Worm (Caenorhabditis elegans) whole organism, early embryonic: Measurements from ENCODE around the gene F35C5.1.

Source experiments
- aly-1 ChIP-seq: sonication (generic microtip); optimal IDR thresholded peaks from 2 replicates; lab custom pipeline; 2016; ENCODE audit warnings: missing genetic modification characterization, missing compliant biosample characterization
- ama-1 ChIP-seq: fragments of 150-350 bp; optimal IDR thresholded peaks from 2 replicates; lab custom pipeline; 2014
- ceh-13 ChIP-seq: fragments of 200-800 bp; sonication (Bioruptor generic); optimal IDR thresholded peaks from 2 replicates; lab custom pipeline; 2018; ENCODE audit warnings: mild to moderate bottlenecking, missing genetic modification characterization, missing compliant biosample characterization
- flt-1 ChIP-seq: fragments of 200-800 bp; sonication (Bioruptor generic); IDR thresholded peaks from 2 replicates; pipeline ENCODE4 v1.3.6; 2022; ENCODE audit warnings: missing genetic modification characterization, missing compliant biosample characterization
- hmbx-1 ChIP-seq: sonication (generic microtip); optimal IDR thresholded peaks from 2 replicates; lab custom pipeline; 2016; ENCODE audit warnings: mild to moderate bottlenecking, missing genetic modification characterization, missing compliant biosample characterization
- pes-1 ChIP-seq: fragments of 200-800 bp; sonication (Bioruptor generic); IDR thresholded peaks from 2 replicates; pipeline ENCODE4 v1.3.6; 2022; ENCODE audit warnings: missing genetic modification reagents, missing genetic modification characterization, missing compliant biosample characterization
- sea-1 ChIP-seq: fragments of 200-800 bp; sonication (Bioruptor generic); conservative IDR thresholded peaks from 2 replicates; pipeline ENCODE4 v1.3.6; 2022; ENCODE audit warnings: missing genetic modification characterization, missing compliant biosample characterization
- tbx-11 ChIP-seq: fragments of 200-800 bp; sonication (Bioruptor generic); IDR thresholded peaks from 2 replicates; pipeline ENCODE4 v1.3.6; 2022; ENCODE audit warnings: missing genetic modification characterization, missing compliant biosample characterization
- tbx-37 ChIP-seq: fragments of 200-800 bp; sonication (Bioruptor generic); conservative IDR thresholded peaks from 2 replicates; pipeline ENCODE4 v1.3.6; 2022; ENCODE audit warnings: missing genetic modification reagents, missing genetic modification characterization, missing compliant biosample characterization

- no peak for TF ChIP-seq ama-1 (lab: Kevin White, UChicago)
- no peak for TF ChIP-seq tbx-11 (GFP tag; lab: Robert Waterston, UW)
- TF ChIP-seq ceh-13 (GFP tag; lab: Kevin White, UChicago) = no peak
- no peak for TF ChIP-seq flt-1
- TF ChIP-seq tbx-37 = no peak
- TF ChIP-seq aly-1 (tag; lab: Kevin White, UChicago) = no peak
- no peak for TF ChIP-seq sea-1 (GFP tag; lab: Robert Waterston, UW)
- no peak for TF ChIP-seq pes-1 (GFP tag; lab: Robert Waterston, UW)
- no peak for TF ChIP-seq hmbx-1
Observed at ce11 chrII:12930138-12930537, 49.5 kb downstream of the F35C5.1 start.
